Worm (Caenorhabditis elegans) whole organism, L3 larva: ENCODE data around the gene bgal-1.

ENCODE experiments used
- ZK546.5 ChIP-seq: sonication (generic microtip); optimal IDR thresholded peaks from 2 replicates; lab custom pipeline; 2017; ENCODE audit warnings: missing biosample characterization, missing genetic modification characterization
- aly-2 ChIP-seq: fragments of 150-350 bp; optimal IDR thresholded peaks from 2 replicates; lab custom pipeline; 2014; ENCODE audit warnings: missing biosample characterization, missing genetic modification characterization
- ama-1 ChIP-seq: fragments of 150-350 bp; optimal IDR thresholded peaks from 2 replicates; lab custom pipeline; 2018
- ceh-16 ChIP-seq: sonication (generic microtip); optimal IDR thresholded peaks from 2 replicates; lab custom pipeline; 2017; ENCODE audit warnings: missing biosample characterization, missing genetic modification characterization
- ceh-28 ChIP-seq: fragments of 150-350 bp; optimal IDR thresholded peaks from 2 replicates; lab custom pipeline; 2014; ENCODE audit warnings: missing biosample characterization, missing genetic modification reagents, missing genetic modification characterization
- ceh-82 ChIP-seq: fragments of 150-350 bp; optimal IDR thresholded peaks from 2 replicates; lab custom pipeline; 2014; ENCODE audit warnings: missing biosample characterization, missing genetic modification characterization
- ceh-9 ChIP-seq: sonication (generic microtip); optimal IDR thresholded peaks from 2 replicates; lab custom pipeline; 2018; ENCODE audit warnings: missing biosample characterization, missing genetic modification characterization
- daf-12 ChIP-seq: fragments of 150-350 bp; optimal IDR thresholded peaks from 2 replicates; lab custom pipeline; 2014; ENCODE audit warnings: missing biosample characterization, missing genetic modification reagents, missing genetic modification characterization
- egl-27 ChIP-seq: sonication (generic microtip); optimal IDR thresholded peaks from 4 replicates; lab custom pipeline; 2017; ENCODE audit warnings: missing biosample characterization, missing genetic modification reagents, missing genetic modification characterization
- egl-5 ChIP-seq: fragments of 150-350 bp; optimal IDR thresholded peaks from 2 replicates; lab custom pipeline; 2017; ENCODE audit warnings: missing biosample characterization, missing genetic modification reagents, missing genetic modification characterization, inconsistent platforms
- elt-1 ChIP-seq: fragments of 150-350 bp; optimal IDR thresholded peaks from 2 replicates; lab custom pipeline; 2014; ENCODE audit warnings: missing biosample characterization, missing genetic modification characterization
- elt-2 ChIP-seq: sonication (generic microtip); optimal IDR thresholded peaks from 2 replicates; lab custom pipeline; 2016; ENCODE audit warnings: missing genetic modification reagents, mild to moderate bottlenecking, missing genetic modification characterization, missing compliant biosample characterization
- elt-3 ChIP-seq, 3 experiments: fragments of 150-350 bp in 1 of 3; sonication (generic microtip) in 2 of 3; optimal IDR thresholded peaks; 2 replicates in 2 of 3; 4 replicates in 1 of 3; lab custom pipeline; 2014 to 2017; ENCODE audit warnings: missing biosample characterization in 3 of 3, missing genetic modification characterization in 3 of 3
- eor-1 ChIP-seq, 2 experiments: fragments of 150-350 bp; optimal IDR thresholded peaks; 2 replicates each; lab custom pipeline; 2014 to 2018; ENCODE audit warnings: missing biosample characterization in 2 of 2, missing genetic modification characterization in 2 of 2
- fkh-10 ChIP-seq: sonication (generic microtip); optimal IDR thresholded peaks from 2 replicates; lab custom pipeline; 2017; ENCODE audit warnings: missing biosample characterization, missing genetic modification reagents, missing genetic modification characterization
- fos-1 ChIP-seq: fragments of 150-350 bp; optimal IDR thresholded peaks from 2 replicates; lab custom pipeline; 2014; ENCODE audit warnings: missing biosample characterization, missing genetic modification characterization
- hmg-11 ChIP-seq: sonication (generic microtip); optimal IDR thresholded peaks from 2 replicates; lab custom pipeline; 2016; ENCODE audit warnings: missing genetic modification characterization, missing compliant biosample characterization
- jun-1 ChIP-seq: fragments of 150-350 bp; optimal IDR thresholded peaks from 2 replicates; lab custom pipeline; 2014; ENCODE audit warnings: missing biosample characterization, missing genetic modification reagents, missing genetic modification characterization
- lin-15B ChIP-seq: fragments of 150-350 bp; optimal IDR thresholded peaks from 2 replicates; lab custom pipeline; 2014; ENCODE audit warnings: missing biosample characterization, missing genetic modification characterization
- lin-39 ChIP-seq: fragments of 150-350 bp; optimal IDR thresholded peaks from 2 replicates; lab custom pipeline; 2018; ENCODE audit warnings: missing biosample characterization, missing genetic modification reagents, missing genetic modification characterization
- lsy-12 ChIP-seq: sonication (generic microtip); optimal IDR thresholded peaks from 2 replicates; lab custom pipeline; 2016; ENCODE audit warnings: mild to moderate bottlenecking, missing genetic modification characterization, missing compliant biosample characterization
- mml-1 ChIP-seq: fragments of 150-350 bp; sonication (generic microtip); optimal IDR thresholded peaks from 3 replicates; lab custom pipeline; 2014; ENCODE audit warnings: missing biosample characterization, missing genetic modification characterization
- nhr-23 ChIP-seq: fragments of 150-350 bp; optimal IDR thresholded peaks from 2 replicates; lab custom pipeline; 2014; ENCODE audit warnings: missing biosample characterization, missing genetic modification reagents, missing genetic modification characterization
- nhr-237 ChIP-seq: fragments of 150-350 bp; optimal IDR thresholded peaks from 2 replicates; lab custom pipeline; 2014; ENCODE audit warnings: missing biosample characterization, missing genetic modification characterization
- nhr-25 ChIP-seq: sonication (generic microtip); optimal IDR thresholded peaks from 2 replicates; lab custom pipeline; 2017; ENCODE audit warnings: missing biosample characterization, missing genetic modification characterization
- nhr-43 ChIP-seq: sonication (generic microtip); optimal IDR thresholded peaks from 2 replicates; lab custom pipeline; 2016; ENCODE audit warnings: mild to moderate bottlenecking, missing genetic modification characterization, missing compliant biosample characterization; ENCODE audit not compliant: poor library complexity, severe bottlenecking
- nhr-67 ChIP-seq: fragments of 150-350 bp; optimal IDR thresholded peaks from 2 replicates; lab custom pipeline; 2014; ENCODE audit warnings: missing biosample characterization, missing genetic modification characterization
- nhr-77 ChIP-seq: fragments of 150-350 bp; optimal IDR thresholded peaks from 2 replicates; lab custom pipeline; 2014; ENCODE audit warnings: missing biosample characterization, missing genetic modification characterization
- pha-4 ChIP-seq: fragments of 150-350 bp; optimal IDR thresholded peaks from 2 replicates; lab custom pipeline; 2014; ENCODE audit warnings: missing biosample characterization, missing genetic modification reagents, missing genetic modification characterization
- pqm-1 ChIP-seq: fragments of 150-350 bp; optimal IDR thresholded peaks from 2 replicates; lab custom pipeline; 2017; ENCODE audit warnings: missing biosample characterization, missing genetic modification characterization, inconsistent platforms
- sea-2 ChIP-seq: fragments of 150-350 bp; sonication (generic microtip); optimal IDR thresholded peaks from 4 replicates; lab custom pipeline; 2014; ENCODE audit warnings: missing biosample characterization, missing genetic modification reagents, missing genetic modification characterization
- snpc-4 ChIP-seq: fragments of 150-350 bp; optimal IDR thresholded peaks from 2 replicates; lab custom pipeline; 2014; ENCODE audit warnings: missing biosample characterization, missing genetic modification characterization
- tbx-2 ChIP-seq: sonication (generic microtip); optimal IDR thresholded peaks from 2 replicates; lab custom pipeline; 2016; ENCODE audit warnings: mild to moderate bottlenecking, missing genetic modification characterization, missing compliant biosample characterization
- unc-39 ChIP-seq: sonication (generic microtip); optimal IDR thresholded peaks from 4 replicates; lab custom pipeline; 2017; ENCODE audit warnings: missing biosample characterization, missing genetic modification characterization
- unc-62 ChIP-seq: fragments of 150-350 bp; sonication (generic microtip); optimal IDR thresholded peaks from 4 replicates; lab custom pipeline; 2014; ENCODE audit warnings: missing biosample characterization, missing genetic modification reagents, missing genetic modification characterization
- zag-1 ChIP-seq: fragments of 150-350 bp; optimal IDR thresholded peaks from 2 replicates; lab custom pipeline; 2014; ENCODE audit warnings: missing biosample characterization, missing genetic modification characterization
- ztf-4 ChIP-seq: fragments of 150-350 bp; optimal IDR thresholded peaks from 2 replicates; lab custom pipeline; 2014; ENCODE audit warnings: missing biosample characterization, missing genetic modification characterization

Gene bgal-1

DNA sequence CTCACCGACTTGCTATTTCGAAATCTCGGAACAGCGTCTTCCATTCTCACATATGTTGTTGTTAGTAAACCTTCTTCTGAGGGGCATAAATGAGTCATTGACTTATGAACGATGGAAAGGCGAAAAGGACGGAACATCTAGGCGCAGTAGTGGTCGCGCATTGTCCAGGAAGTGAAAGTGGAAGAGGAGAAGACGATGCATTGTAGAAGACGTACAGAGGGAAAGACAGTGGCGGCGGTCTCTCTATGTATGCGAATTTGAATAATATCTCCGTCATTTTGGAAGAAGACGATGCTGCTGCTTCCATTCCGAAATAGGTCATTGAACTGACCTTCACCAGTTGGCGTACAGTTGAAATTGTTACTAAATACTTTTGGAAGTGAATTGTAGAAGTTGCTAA lies 27.7 kb downstream of the bgal-1 start:
- TF ChIP-seq pqm-1 (tag; lab: Kevin White, UChicago) (no peak), tbx-2 (tag; lab: Kevin White, UChicago) (no peak), nhr-25 (tag; lab: Kevin White, UChicago) (peak; percentile 50), elt-3 (tag; optimal IDR thresholded peaks at IDR 0.05; lab: Kevin White, UChicago) (no peak), nhr-23 (tag; lab: Kevin White, UChicago) (peak; percentile 23)
- TF ChIP-seq, all 47 proteins: peak for 2

DNA sequence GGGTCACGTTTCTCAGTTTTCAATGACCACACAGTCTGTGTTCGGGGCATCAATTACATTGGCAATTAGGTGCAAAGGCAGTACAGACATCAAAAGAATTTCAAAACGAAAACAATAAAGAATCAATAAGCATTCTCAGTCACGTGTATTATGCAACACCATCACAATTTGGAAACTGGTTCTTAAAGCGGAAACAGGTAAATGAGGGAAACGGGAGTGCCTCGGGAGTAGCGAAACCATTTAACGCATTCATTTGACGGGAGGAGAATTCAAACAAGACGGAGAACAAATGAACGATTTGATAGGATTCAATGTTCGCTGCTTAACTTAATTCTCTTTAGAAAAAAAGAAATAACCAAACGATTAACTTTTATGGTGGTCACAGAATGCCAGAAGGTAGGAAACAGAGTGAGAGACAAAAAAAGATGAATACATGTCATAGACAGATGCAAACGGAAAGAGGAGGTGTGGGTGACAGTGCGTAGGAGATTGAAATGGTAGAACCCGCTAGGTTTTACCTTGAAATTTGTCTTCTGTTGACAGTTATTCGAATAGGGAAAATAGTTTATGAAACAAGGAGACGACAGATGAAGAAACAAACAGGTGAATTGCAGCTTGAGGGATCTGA lies 29.1 kb downstream of the bgal-1 start:
- peak; percentile 56 for TF ChIP-seq nhr-25 (tag; lab: Kevin White, UChicago)
- no peak for TF ChIP-seq fkh-10 (GFP tag; lab: Kevin White, UChicago)
- TF ChIP-seq ama-1 (lab: Kevin White, UChicago), result no peak
- peak; percentile 22 for TF ChIP-seq nhr-23 (tag; lab: Kevin White, UChicago)
- TF ChIP-seq ztf-4 (tag; lab: Kevin White, UChicago), result no peak
- peak; percentile 12 for TF ChIP-seq nhr-43
- TF ChIP-seq, all 47 proteins: peak for 3

DNA sequence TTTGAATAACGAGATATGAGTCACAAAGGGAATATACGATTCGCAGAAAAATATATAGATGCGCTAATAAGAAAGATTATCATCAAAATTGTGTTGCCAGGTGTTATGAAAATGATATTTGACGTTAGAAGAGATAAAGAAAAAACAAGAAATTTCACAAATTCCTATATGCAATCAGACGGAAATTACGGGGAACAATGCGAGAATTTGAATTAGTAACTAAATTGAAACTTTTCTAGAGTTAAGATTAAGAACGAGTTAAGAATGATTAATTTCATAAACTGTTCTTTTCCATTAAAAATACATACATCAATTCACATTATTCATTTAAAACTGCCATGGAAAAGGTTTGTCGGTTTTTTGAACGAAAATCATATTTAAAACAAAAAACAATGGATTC lies 29.7 kb downstream of the bgal-1 start, which contains the start of gene clc-6:
Gene clc-6 (minus strand): TSS at position 101 of the 400 bp plus-strand sequence.
- TF ChIP-seq elt-3 (tag; optimal IDR thresholded peaks at IDR 0.05; lab: Kevin White, UChicago), result no peak
- no peak for TF ChIP-seq eor-1 (tag; optimal IDR thresholded peaks at IDR 0.05; lab: Kevin White, UChicago)
- TF ChIP-seq aly-2, result no peak
- no peak for TF ChIP-seq egl-5
- TF ChIP-seq zag-1, result no peak
- no peak for TF ChIP-seq elt-1 (tag; lab: Kevin White, UChicago)
- TF ChIP-seq lin-15B (tag; lab: Kevin White, UChicago), result no peak
- TF ChIP-seq nhr-67, result no peak
- TF ChIP-seq pqm-1 (tag; lab: Kevin White, UChicago), result no peak
- TF ChIP-seq lsy-12, result no peak

DNA sequence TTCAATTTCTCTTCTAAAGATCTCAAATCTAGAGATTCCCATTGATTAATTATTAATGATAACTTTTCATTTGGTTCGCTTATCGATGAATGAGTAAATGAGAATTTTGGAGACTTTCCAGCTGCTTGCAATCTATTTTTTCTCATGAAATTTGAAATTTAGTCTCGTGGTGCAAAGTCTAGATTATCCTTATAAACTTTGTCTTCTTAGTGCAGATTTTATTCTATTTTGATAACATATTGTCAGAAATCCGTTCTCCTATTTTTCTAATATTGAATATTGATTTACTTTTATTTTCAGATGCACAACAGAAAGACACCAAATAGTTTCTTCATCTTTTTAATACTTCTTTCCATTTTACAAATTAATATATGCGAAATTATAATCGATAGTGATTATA lies 34.8 kb downstream of the bgal-1 start, which contains the start of gene lgc-49:
Gene lgc-49 (plus strand): TSS at position 301 of the 400 bp plus-strand sequence.
- TF ChIP-seq daf-12 (tag; lab: Kevin White, UChicago) (no peak), ceh-9 (tag; lab: Kevin White, UChicago) (no peak), unc-39 (tag; lab: Kevin White, UChicago) (no peak), elt-2 (tag; lab: Kevin White, UChicago) (no peak), ceh-28 (tag; lab: Kevin White, UChicago) (no peak), nhr-237 (tag; lab: Kevin White, UChicago) (no peak), unc-62 (GFP tag; lab: Kevin White, UChicago) (no peak), lsy-12 (no peak), egl-27 (tag; lab: Kevin White, UChicago) (no peak), aly-2 (no peak), pqm-1 (tag; lab: Kevin White, UChicago) (no peak), ZK546.5 (tag; lab: Kevin White, UChicago) (no peak), fos-1 (tag; lab: Kevin White, UChicago) (no peak), lin-39 (no peak), nhr-77 (tag; lab: Kevin White, UChicago) (no peak), pha-4 (tag; lab: Kevin White, UChicago) (no peak), zag-1 (no peak), snpc-4 (tag; lab: Kevin White, UChicago) (no peak), hmg-11 (tag; lab: Kevin White, UChicago) (no peak), eor-1 (tag; optimal IDR thresholded peaks at IDR 0.05; lab: Kevin White, UChicago) (no peak)
- TF ChIP-seq, all 47 proteins: peak for 0

DNA sequence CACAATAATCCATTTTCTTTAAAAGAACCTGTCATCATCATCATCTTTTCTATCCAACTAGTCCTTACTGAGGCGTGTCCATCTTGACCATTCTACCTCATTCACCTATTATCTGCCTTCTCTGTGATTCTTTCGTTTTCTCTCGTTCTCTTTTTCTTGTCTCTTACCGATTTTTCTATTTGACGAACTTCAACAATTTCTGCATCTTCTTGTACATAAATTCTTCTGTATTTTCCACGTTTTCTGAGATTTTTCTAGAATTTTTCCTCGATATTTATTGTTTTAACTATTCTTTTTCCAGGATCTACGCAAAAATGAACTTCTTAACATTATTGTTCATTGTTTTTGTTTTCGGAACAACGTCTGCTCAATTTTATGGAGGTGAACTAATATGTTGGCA lies 42.9 kb downstream of the bgal-1 start, which contains the start of gene cnc-10:
Gene cnc-10 (plus strand): TSS at position 301 of the 400 bp plus-strand sequence.
- TF ChIP-seq ceh-82, result no peak
- no peak for TF ChIP-seq fos-1 (tag; lab: Kevin White, UChicago)
- no peak for TF ChIP-seq elt-2 (tag; lab: Kevin White, UChicago)
- no peak for TF ChIP-seq sea-2 (GFP tag; lab: Kevin White, UChicago)
- TF ChIP-seq elt-1 (tag; lab: Kevin White, UChicago), result no peak
- TF ChIP-seq jun-1 (tag; lab: Kevin White, UChicago), result no peak
- no peak for TF ChIP-seq ceh-16 (tag; lab: Kevin White, UChicago)
- no peak for TF ChIP-seq aly-2
- TF ChIP-seq ztf-4 (tag; lab: Kevin White, UChicago), result no peak
- no peak for TF ChIP-seq snpc-4 (tag; lab: Kevin White, UChicago)
- TF ChIP-seq mml-1 (tag; lab: Kevin White, UChicago), result no peak
- TF ChIP-seq fkh-10 (GFP tag; lab: Kevin White, UChicago), result no peak
- TF ChIP-seq nhr-25 (tag; lab: Kevin White, UChicago), result no peak
